Worm (Caenorhabditis elegans) whole organism, midembryonic: ENCODE results near the gene sars-2.

Source experiments
- cog-1 ChIP-seq: sonication (generic microtip); optimal IDR thresholded peaks from 2 replicates; lab custom pipeline; 2016; ENCODE audit warnings: missing genetic modification characterization, missing compliant biosample characterization
- flt-1 ChIP-seq: fragments of 200-800 bp; sonication (Bioruptor generic); IDR thresholded peaks from 2 replicates; pipeline ENCODE4 v1.3.6; 2022; ENCODE audit warnings: missing genetic modification characterization, missing compliant biosample characterization
- med-1 ChIP-seq: sonication (generic microtip); optimal IDR thresholded peaks from 2 replicates; lab custom pipeline; 2017; ENCODE audit warnings: missing genetic modification characterization, mild to moderate bottlenecking, missing compliant biosample characterization, antibody characterized with exemption, missing genetic modification reagents; ENCODE audit not compliant: insufficient read depth
- ref-1 ChIP-seq: fragments of 200-800 bp; sonication (Bioruptor generic); conservative IDR thresholded peaks from 2 replicates; pipeline ENCODE4 v1.3.6; 2022; ENCODE audit warnings: missing genetic modification reagents, missing genetic modification characterization, missing compliant biosample characterization
- tab-1 ChIP-seq: fragments of 200-800 bp; sonication (Bioruptor generic); IDR thresholded peaks from 2 replicates; pipeline ENCODE4 v1.3.6; 2022; ENCODE audit warnings: missing genetic modification characterization, missing compliant biosample characterization
- ztf-23 ChIP-seq: fragments of 200-800 bp; sonication (Bioruptor generic); IDR thresholded peaks from 2 replicates; pipeline ENCODE4 v1.3.6; 2022; ENCODE audit warnings: missing genetic modification reagents, missing genetic modification characterization, missing compliant biosample characterization

ce11 chrIV:4390438-4390894 is 33.0 kb downstream of the sars-2 start, which contains the start of the genes rpl-7A and set-21:
- TF ChIP-seq med-1 (no peak), flt-1 (peak; percentile 84), ref-1 (GFP tag; lab: Robert Waterston, UW) (no peak), cog-1 (tag; lab: Kevin White, UChicago) (peak; percentile 67), ztf-23 (GFP tag; lab: Robert Waterston, UW) (peak; percentile 91), tab-1 (no peak)
